Fruit fly (Drosophila melanogaster) whole organism, prepupa: Measurements from ENCODE around the gene Kaz1-ORFB.

Experiments used
- Blimp-1 ChIP-seq: fragments of 200-800 bp; sonication (Bioruptor generic); optimal IDR thresholded peaks from 3 replicates; lab custom pipeline; 2017; ENCODE audit warnings: missing biosample characterization, missing genetic modification characterization, mild to moderate bottlenecking, moderate library complexity, missing genetic modification reagents
- CG11902 ChIP-seq: fragments of 200-800 bp; sonication (Bioruptor generic); optimal IDR thresholded peaks from 3 replicates; lab custom pipeline; 2016; ENCODE audit warnings: missing biosample characterization, missing genetic modification characterization
- CG1621 ChIP-seq: fragments of 200-800 bp; sonication (Bioruptor generic); optimal IDR thresholded peaks from 3 replicates; lab custom pipeline; 2018; ENCODE audit warnings: missing biosample characterization, mild to moderate bottlenecking, missing genetic modification characterization
- CG31627 ChIP-seq: fragments of 200-800 bp; sonication (Bioruptor generic); optimal IDR thresholded peaks from 3 replicates; lab custom pipeline; 2016; ENCODE audit warnings: missing biosample characterization, missing genetic modification characterization
- CG3919 ChIP-seq: fragments of 200-800 bp; sonication (Bioruptor generic); optimal IDR thresholded peaks from 3 replicates; lab custom pipeline; 2016; ENCODE audit warnings: missing biosample characterization, missing genetic modification characterization
- CG6163 ChIP-seq: fragments of 200-800 bp; sonication (Bioruptor generic); IDR thresholded peaks from 3 replicates; pipeline ENCODE4 v1.3.6; 2022; ENCODE audit warnings: missing biosample characterization, missing genetic modification characterization
- CG6792 ChIP-seq: fragments of 200-800 bp; sonication (Bioruptor generic); optimal IDR thresholded peaks from 3 replicates; lab custom pipeline; 2016; ENCODE audit warnings: missing biosample characterization, missing genetic modification characterization
- CG6808 ChIP-seq: fragments of 200-800 bp; sonication (Bioruptor generic); optimal IDR thresholded peaks from 3 replicates; lab custom pipeline; 2017; ENCODE audit warnings: missing biosample characterization, missing genetic modification characterization, mild to moderate bottlenecking, moderate library complexity, missing genetic modification reagents
- CG6854 ChIP-seq: fragments of 200-800 bp; sonication (Bioruptor generic); optimal IDR thresholded peaks from 2 replicates; lab custom pipeline; 2017; ENCODE audit warnings: missing biosample characterization, mild to moderate bottlenecking, missing genetic modification characterization
- CG8119 ChIP-seq: fragments of 200-800 bp; sonication (Bioruptor generic); IDR thresholded peaks from 3 replicates; pipeline ENCODE4 v1.3.6; 2022; ENCODE audit warnings: missing biosample characterization, missing genetic modification characterization
- CG8319 ChIP-seq: fragments of 200-800 bp; sonication (Bioruptor generic); optimal IDR thresholded peaks from 3 replicates; lab custom pipeline; 2016; ENCODE audit warnings: missing biosample characterization, missing genetic modification characterization
- CG8632 ChIP-seq: fragments of 200-800 bp; sonication (Bioruptor generic); optimal IDR thresholded peaks from 3 replicates; lab custom pipeline; 2016; ENCODE audit warnings: missing biosample characterization, missing genetic modification characterization
- CG9139 ChIP-seq: fragments of 200-800 bp; sonication (Bioruptor generic); optimal IDR thresholded peaks from 3 replicates; lab custom pipeline; 2017; ENCODE audit warnings: missing biosample characterization, mild to moderate bottlenecking, missing genetic modification characterization
- Eip78C ChIP-seq: fragments of 200-800 bp; sonication (Bioruptor generic); peaks from one replicate; lab custom pipeline; 2016; ENCODE audit warnings: missing biosample characterization, missing genetic modification characterization
- Eip93F ChIP-seq: fragments of 200-800 bp; sonication (Bioruptor generic); optimal IDR thresholded peaks from 2 replicates; lab custom pipeline; 2016; ENCODE audit warnings: missing biosample characterization, mild to moderate bottlenecking, missing genetic modification characterization
- Ets96B ChIP-seq: fragments of 200-800 bp; optimal IDR thresholded peaks from 2 replicates; lab custom pipeline; 2019; ENCODE audit warnings: missing biosample characterization, mild to moderate bottlenecking, missing genetic modification characterization, moderate library complexity
- Met ChIP-seq: fragments of 200-800 bp; sonication (Bioruptor generic); optimal IDR thresholded peaks from 3 replicates; lab custom pipeline; 2016; ENCODE audit warnings: missing biosample characterization, missing genetic modification characterization
- Smox ChIP-seq: fragments of 200-800 bp; sonication (Bioruptor generic); optimal IDR thresholded peaks from 3 replicates; lab custom pipeline; 2016; ENCODE audit warnings: missing biosample characterization, missing genetic modification characterization
- Sox102F ChIP-seq: fragments of 200-800 bp; sonication (Bioruptor generic); optimal IDR thresholded peaks from 2 replicates; lab custom pipeline; 2016; ENCODE audit warnings: missing biosample characterization, mild to moderate bottlenecking, missing genetic modification characterization
- Sox15 ChIP-seq: fragments of 200-800 bp; sonication (Bioruptor generic); optimal IDR thresholded peaks from 3 replicates; lab custom pipeline; 2016; ENCODE audit warnings: missing biosample characterization, missing genetic modification characterization
- achi ChIP-seq: fragments of 200-800 bp; sonication (Bioruptor generic); optimal IDR thresholded peaks from 3 replicates; lab custom pipeline; 2016; ENCODE audit warnings: missing biosample characterization, missing genetic modification characterization
- cyc ChIP-seq: fragments of 200-800 bp; sonication (Bioruptor generic); optimal IDR thresholded peaks from 3 replicates; lab custom pipeline; 2016; ENCODE audit warnings: missing biosample characterization, missing genetic modification characterization
- dac ChIP-seq: fragments of 200-800 bp; sonication (Bioruptor generic); optimal IDR thresholded peaks from 2 replicates; lab custom pipeline; 2017; ENCODE audit warnings: missing biosample characterization, mild to moderate bottlenecking, missing genetic modification characterization
- dsx ChIP-seq: fragments of 200-800 bp; optimal IDR thresholded peaks from 3 replicates; lab custom pipeline; 2019; ENCODE audit warnings: missing biosample characterization, mild to moderate bottlenecking, missing genetic modification characterization, moderate library complexity; ENCODE audit not compliant: poor library complexity, severe bottlenecking
- eg ChIP-seq: fragments of 200-800 bp; sonication (Bioruptor generic); IDR thresholded peaks from 3 replicates; pipeline ENCODE4 v1.3.6; 2022; ENCODE audit warnings: missing biosample characterization, missing genetic modification characterization
- esn ChIP-seq: fragments of 200-800 bp; sonication (Bioruptor generic); optimal IDR thresholded peaks from 2 replicates; lab custom pipeline; 2016; ENCODE audit warnings: missing biosample characterization, mild to moderate bottlenecking, missing genetic modification characterization, moderate library complexity
- fd85E ChIP-seq: fragments of 200-800 bp; sonication (Bioruptor generic); optimal IDR thresholded peaks from 3 replicates; lab custom pipeline; 2016; ENCODE audit warnings: missing biosample characterization, missing genetic modification characterization
- fkh ChIP-seq: fragments of 200-800 bp; sonication (Bioruptor generic); optimal IDR thresholded peaks from 3 replicates; lab custom pipeline; 2017; ENCODE audit warnings: missing biosample characterization, mild to moderate bottlenecking, missing genetic modification characterization, moderate library complexity
- lz ChIP-seq: fragments of 200-800 bp; sonication (Bioruptor generic); optimal IDR thresholded peaks from 3 replicates; lab custom pipeline; 2016; ENCODE audit warnings: missing biosample characterization, missing genetic modification characterization
- net ChIP-seq: fragments of 200-800 bp; sonication (Bioruptor generic); optimal IDR thresholded peaks from 3 replicates; lab custom pipeline; 2016; ENCODE audit warnings: missing biosample characterization, missing genetic modification characterization
- pdm3 ChIP-seq: fragments of 200-800 bp; sonication (Bioruptor generic); optimal IDR thresholded peaks from 3 replicates; lab custom pipeline; 2016; ENCODE audit warnings: missing biosample characterization, missing genetic modification characterization
- salr ChIP-seq, 2 experiments: fragments of 200-800 bp; sonication (Bioruptor generic); optimal IDR thresholded peaks; 3 replicates each; lab custom pipeline; 2016 to 2018; ENCODE audit warnings: missing biosample characterization in 2 of 2, missing genetic modification characterization in 2 of 2, mild to moderate bottlenecking in 1 of 2
- svp ChIP-seq: fragments of 200-800 bp; sonication (Bioruptor generic); peaks from one replicate; lab custom pipeline; 2016; ENCODE audit warnings: missing biosample characterization, missing genetic modification characterization
- vri ChIP-seq: fragments of 200-800 bp; sonication (Bioruptor generic); optimal IDR thresholded peaks from 3 replicates; lab custom pipeline; 2016; ENCODE audit warnings: missing biosample characterization, mild to moderate bottlenecking, missing genetic modification characterization

Gene Kaz1-ORFB

DNA sequence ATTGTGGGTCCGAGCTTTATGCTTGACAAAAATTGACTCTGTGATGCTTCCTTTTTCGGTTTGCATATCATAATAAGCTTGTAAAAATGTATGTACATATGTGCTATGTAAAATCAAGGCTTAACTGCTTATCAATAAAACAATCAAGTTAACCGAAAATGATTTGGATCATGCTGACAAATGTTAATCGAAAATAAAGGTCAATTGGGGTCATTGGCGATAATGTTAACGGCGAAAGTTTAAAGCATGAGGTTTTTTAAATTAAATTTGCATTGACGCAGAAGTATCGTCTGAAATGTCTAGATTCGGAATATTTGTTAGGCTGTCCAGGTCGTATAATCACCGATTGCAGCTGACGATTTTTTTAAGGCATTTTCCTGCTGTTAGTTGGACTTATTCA lies at the start of gene Kaz1-ORFB:
Gene Kaz1-ORFB (plus strand): TSS at position 301 of the 400 bp plus-strand sequence.
- no peak for TF ChIP-seq cyc
- TF ChIP-seq CG9139 (GFP tag; lab: Kevin White, UChicago), result no peak
- TF ChIP-seq pdm3 (GFP tag; lab: Kevin White, UChicago), result no peak
- no peak for TF ChIP-seq CG8632 (GFP tag; lab: Kevin White, UChicago)
- TF ChIP-seq dsx (GFP tag; lab: Kevin White, UChicago), result no peak
- no peak for TF ChIP-seq CG6808 (GFP tag; lab: Kevin White, UChicago)
- TF ChIP-seq CG6163, result no peak

DNA sequence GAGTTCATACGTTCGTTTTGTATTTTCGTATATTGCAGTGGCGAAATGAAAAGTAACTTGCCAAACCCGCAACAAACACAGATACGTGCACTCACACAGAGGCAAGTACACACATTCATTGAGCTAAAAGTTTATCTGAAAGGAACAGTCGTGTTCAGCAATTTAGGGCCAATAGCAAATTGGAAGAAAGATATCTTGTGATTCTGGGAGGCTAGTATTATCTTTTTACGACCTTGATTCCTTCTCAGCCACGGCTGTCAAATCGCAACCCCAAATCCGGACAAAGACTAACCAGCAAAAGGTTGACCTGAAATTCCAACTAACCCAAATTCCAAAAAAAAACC lies 49.7 kb upstream of the Kaz1-ORFB start:
- no peak for TF ChIP-seq CG1621 (tag; lab: Kevin White, UChicago)
- TF ChIP-seq CG3919 (GFP tag; lab: Kevin White, UChicago), result peak; percentile 2
- peak; percentile 35 for TF ChIP-seq lz (GFP tag; lab: Kevin White, UChicago)
- peak; percentile 25 for TF ChIP-seq Blimp-1 (GFP tag; lab: Kevin White, UChicago)
- peak; percentile 49 for TF ChIP-seq esn
- TF ChIP-seq Met (GFP tag; lab: Kevin White, UChicago), result peak; percentile 28
- no peak for TF ChIP-seq CG8319 (GFP tag; lab: Kevin White, UChicago)
- no peak for TF ChIP-seq Smox
- TF ChIP-seq svp, result peak; percentile 56
- TF ChIP-seq Ets96B (tag; lab: Kevin White, UChicago), result no peak
- no peak for TF ChIP-seq vri (GFP tag; lab: Kevin White, UChicago)
- no peak for TF ChIP-seq net
- TF ChIP-seq CG31627 (GFP tag; lab: Kevin White, UChicago), result peak; percentile 1
- no peak for TF ChIP-seq fd85E (GFP tag; lab: Kevin White, UChicago)
- TF ChIP-seq Eip93F (GFP tag; lab: Kevin White, UChicago), result no peak
- 0 out of 3 replicates have a peak, but pooled peaks have one; percentile 9 for TF ChIP-seq CG8119 (GFP tag; lab: Robert Waterston, UW)
- peak; percentile 4 for TF ChIP-seq CG8632 (GFP tag; lab: Kevin White, UChicago)
- peak; percentile 28 for TF ChIP-seq cyc
- TF ChIP-seq salr (GFP tag; optimal IDR thresholded peaks at IDR 0.05; lab: Kevin White, UChicago), result no peak
- TF ChIP-seq Sox15 (GFP tag; lab: Kevin White, UChicago), result no peak

DNA sequence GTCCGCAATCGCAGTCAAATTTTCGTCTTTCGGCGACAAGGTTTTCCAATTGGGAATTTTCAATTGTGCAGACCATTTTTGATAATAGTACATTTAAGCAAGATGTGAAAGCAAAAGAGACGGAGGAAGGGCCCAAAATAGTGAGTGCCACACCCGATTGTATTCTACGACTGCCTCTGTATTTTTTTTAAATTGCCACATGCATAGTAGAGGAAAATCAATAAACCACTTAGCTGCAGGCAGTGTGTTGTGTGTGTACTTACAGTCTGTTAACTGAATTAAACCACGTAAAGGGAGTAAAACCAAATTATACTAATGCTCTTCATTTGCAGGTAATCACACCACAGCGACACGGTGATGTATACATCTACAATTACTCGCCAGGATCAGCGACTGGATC lies 44.7 kb upstream of the Kaz1-ORFB start:
- peak; percentile 21 for TF ChIP-seq Eip78C (GFP tag; lab: Kevin White, UChicago)
- TF ChIP-seq CG6808 (GFP tag; lab: Kevin White, UChicago), result no peak

DNA sequence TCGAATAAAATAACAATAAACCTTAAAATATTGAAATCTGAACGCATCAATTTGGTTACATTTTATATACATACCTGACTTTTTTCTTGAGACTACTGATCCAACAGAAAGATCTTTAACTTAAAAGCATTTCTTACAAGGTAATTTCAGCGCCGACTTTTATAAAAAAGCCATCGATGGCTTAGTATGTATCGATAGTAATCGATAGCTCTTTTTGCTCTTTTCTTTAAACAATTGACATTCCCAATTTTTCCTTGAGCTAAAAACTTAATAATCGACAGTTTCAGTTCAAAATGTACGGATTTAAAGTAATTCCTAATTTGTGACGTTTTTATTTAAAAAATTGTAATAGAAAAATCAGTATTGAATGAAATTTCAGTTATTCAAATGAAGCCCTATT lies 41.9 kb upstream of the Kaz1-ORFB start:
- peak; percentile 49 for TF ChIP-seq Eip78C (GFP tag; lab: Kevin White, UChicago)
- peak; percentile 36 for TF ChIP-seq dsx (GFP tag; lab: Kevin White, UChicago)
- no peak for TF ChIP-seq dac (GFP tag; lab: Kevin White, UChicago)
- TF ChIP-seq achi (GFP tag; lab: Kevin White, UChicago), result peak; percentile 28
- TF ChIP-seq esn, result peak; percentile 24

DNA sequence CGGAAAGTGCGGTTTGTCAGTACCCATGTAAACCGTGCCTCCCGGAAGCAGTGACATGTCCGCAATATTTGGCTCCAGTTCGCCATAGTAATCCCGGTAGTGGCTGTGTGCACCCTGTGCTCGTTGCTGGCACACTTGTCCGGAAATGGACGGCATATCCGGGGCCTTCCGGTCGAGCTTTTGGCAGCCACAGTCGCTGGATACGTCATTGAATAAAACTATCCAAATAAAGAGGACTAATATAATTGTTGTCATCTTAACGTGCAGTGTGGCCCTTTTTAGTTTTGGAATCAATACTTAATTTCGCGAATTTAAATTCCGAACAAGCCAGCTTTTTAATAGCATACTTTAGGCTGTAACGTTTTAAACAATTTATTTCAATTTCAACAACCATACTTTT lies 40.5 kb upstream of the Kaz1-ORFB start, which contains the start of gene CG7049:
Gene CG7049 (minus strand): TSS at position 280 of the 400 bp plus-strand sequence.
- TF ChIP-seq achi (GFP tag; lab: Kevin White, UChicago), result no peak
- TF ChIP-seq CG6854 (GFP tag; lab: Kevin White, UChicago), result peak; percentile 8
- TF ChIP-seq CG11902, result no peak
- TF ChIP-seq Eip78C (GFP tag; lab: Kevin White, UChicago), result peak; percentile 63
- no peak for TF ChIP-seq eg (GFP tag; lab: Robert Waterston, UW)
- no peak for TF ChIP-seq Sox102F (GFP tag; lab: Kevin White, UChicago)
- TF ChIP-seq fkh (GFP tag; lab: Kevin White, UChicago), result peak; percentile 28
- peak; percentile 18 for TF ChIP-seq CG1621 (tag; lab: Kevin White, UChicago)
- no peak for TF ChIP-seq CG8319 (GFP tag; lab: Kevin White, UChicago)
- no peak for TF ChIP-seq CG6792 (GFP tag; lab: Kevin White, UChicago)
